Fruit fly (Drosophila melanogaster) S2 (cell line): ENCODE measurements around the gene chm.

ENCODE experiments used
- CG8478 ChIP-seq: fragments of >200 bp; optimal IDR thresholded peaks from 2 replicates; lab custom pipeline; 2018
- CTCF ChIP-seq, 2 experiments: fragments of >200 bp; optimal IDR thresholded peaks; 2 replicates each; lab custom pipeline; 2018

DNA sequence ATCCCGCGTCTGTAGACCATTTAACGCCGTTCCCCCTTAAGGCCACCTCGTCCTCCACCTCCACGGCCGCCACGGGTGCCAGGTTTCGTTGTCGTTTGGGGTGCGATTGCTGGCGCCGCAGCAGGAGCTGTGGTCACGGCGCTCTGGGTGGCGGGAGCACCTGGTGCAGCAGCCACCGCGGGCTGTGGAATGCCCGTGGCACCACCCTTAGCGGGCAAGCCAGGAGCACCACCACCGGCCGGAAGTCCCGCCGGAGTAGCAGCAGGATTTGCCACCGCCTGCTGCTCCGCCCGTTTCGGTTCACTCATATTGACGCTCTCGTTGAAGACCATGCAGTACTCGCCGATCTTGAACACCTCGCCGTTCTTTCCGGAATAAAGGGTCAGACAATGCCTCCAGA, 3.2 kb upstream of the chm start:
- TF ChIP-seq CG8478 (no peak), CTCF (optimal IDR thresholded peaks at IDR 0.05; lab: Kevin White, UChicago) (no peak)
